Worm (Caenorhabditis elegans) whole organism, midembryonic: ENCODE results near the gene stau-1.

Experiments used
- flt-1 ChIP-seq: fragments of 200-800 bp; sonication (Bioruptor generic); IDR thresholded peaks from 2 replicates; pipeline ENCODE4 v1.3.6; 2022; ENCODE audit warnings: missing genetic modification characterization, missing compliant biosample characterization
- ref-1 ChIP-seq: fragments of 200-800 bp; sonication (Bioruptor generic); conservative IDR thresholded peaks from 2 replicates; pipeline ENCODE4 v1.3.6; 2022; ENCODE audit warnings: missing genetic modification reagents, missing genetic modification characterization, missing compliant biosample characterization

- TF ChIP-seq ref-1 (GFP tag; lab: Robert Waterston, UW) (no peak), flt-1 (GFP tag; lab: Robert Waterston, UW) (no peak)
Observed at ce11 chrX:980252-981009, 54.7 kb downstream of the stau-1 start, which contains the start of gene C44C1.1.
